Worm (Caenorhabditis elegans): Measurements from ENCODE around the gene ckr-2.
A peak's percentile ranks its signal among the peaks of the same experiment; 100 is the strongest.

The ckr-2 gene

ce11 chrIII:1976642-1977041 is 44.8 kb downstream of the ckr-2 start, which contains the start of gene R155.3:
TSS of gene R155.3 (minus strand) at chrIII:1976742.
- no peak for TF ChIP-seq flt-1 (GFP tag; IDR thresholded peaks at IDR 0.05)
- no peak for TF ChIP-seq tab-1 (GFP tag; IDR thresholded peaks at IDR 0.05)
- no peak for TF ChIP-seq ztf-29 (GFP tag; IDR thresholded peaks at IDR 0.05)
- TF ChIP-seq ztf-23 (GFP tag; IDR thresholded peaks at IDR 0.05): no peak
- TF ChIP-seq ref-1 (GFP tag; conservative IDR thresholded peaks at IDR 0.05): no peak
- no peak for TF ChIP-seq T22C8.4 (GFP tag; IDR thresholded peaks at IDR 0.05)
- no peak for TF ChIP-seq med-1 (GFP tag; optimal IDR thresholded peaks at IDR 0.05; ENCODE audit: insufficient read depth)
- no peak for TF ChIP-seq cog-1 (tag; optimal IDR thresholded peaks at IDR 0.05)
- TF ChIP-seq klf-2 (GFP tag; conservative IDR thresholded peaks at IDR 0.05): no peak

- no peak for TF ChIP-seq cog-1 (tag; optimal IDR thresholded peaks at IDR 0.05)
- no peak for TF ChIP-seq T22C8.4 (GFP tag; IDR thresholded peaks at IDR 0.05)
- no peak for TF ChIP-seq ref-1 (GFP tag; conservative IDR thresholded peaks at IDR 0.05)
- TF ChIP-seq tab-1 (GFP tag; IDR thresholded peaks at IDR 0.05): no peak
- no peak for TF ChIP-seq med-1 (GFP tag; optimal IDR thresholded peaks at IDR 0.05; ENCODE audit: insufficient read depth)
Measured at ce11 chrIII:1975992-1976391, 45.4 kb downstream of the ckr-2 start.

ce11 chrIII:1970433-1970832 is 51.0 kb downstream of the ckr-2 start, which contains the start of gene R155.5:
TSS of gene R155.5 (minus strand) at chrIII:1970533.
- TF ChIP-seq T22C8.4 (GFP tag; IDR thresholded peaks at IDR 0.05): no peak
- TF ChIP-seq ztf-23 (GFP tag; IDR thresholded peaks at IDR 0.05): no peak
- no peak for TF ChIP-seq med-1 (GFP tag; optimal IDR thresholded peaks at IDR 0.05; ENCODE audit: insufficient read depth)
- no peak for TF ChIP-seq klf-2 (GFP tag; conservative IDR thresholded peaks at IDR 0.05)
- no peak for TF ChIP-seq cog-1 (tag; optimal IDR thresholded peaks at IDR 0.05)
- no peak for TF ChIP-seq ztf-29 (GFP tag; IDR thresholded peaks at IDR 0.05)
- no peak for TF ChIP-seq flt-1 (GFP tag; IDR thresholded peaks at IDR 0.05)
- TF ChIP-seq ref-1 (GFP tag; conservative IDR thresholded peaks at IDR 0.05): no peak
- no peak for TF ChIP-seq tab-1 (GFP tag; IDR thresholded peaks at IDR 0.05)

- TF ChIP-seq ref-1 (GFP tag; conservative IDR thresholded peaks at IDR 0.05) (no peak), klf-2 (GFP tag; conservative IDR thresholded peaks at IDR 0.05) (no peak), cog-1 (tag; optimal IDR thresholded peaks at IDR 0.05) (no peak), ztf-29 (GFP tag; IDR thresholded peaks at IDR 0.05) (no peak), tab-1 (GFP tag; IDR thresholded peaks at IDR 0.05) (no peak), T22C8.4 (GFP tag; IDR thresholded peaks at IDR 0.05) (no peak), flt-1 (GFP tag; IDR thresholded peaks at IDR 0.05) (no peak), med-1 (GFP tag; optimal IDR thresholded peaks at IDR 0.05; ENCODE audit: insufficient read depth) (no peak), ztf-23 (GFP tag; IDR thresholded peaks at IDR 0.05) (no peak)
Measured at ce11 chrIII:1969802-1970201, 51.6 kb downstream of the ckr-2 start, which contains the start of gene moa-1. TSS of gene moa-1 (minus strand) at chrIII:1969902.

- peak; percentile 81 for TF ChIP-seq T22C8.4 (GFP tag; IDR thresholded peaks at IDR 0.05)
Measured at ce11 chrIII:1965580-1965979, 55.8 kb downstream of the ckr-2 start.

- peak; percentile 75 for TF ChIP-seq T22C8.4 (GFP tag; IDR thresholded peaks at IDR 0.05)
Measured at ce11 chrIII:1965161-1965560, 56.2 kb downstream of the ckr-2 start.

ce11 chrIII:1963128-1963527 is 58.3 kb downstream of the ckr-2 start:
- TF ChIP-seq ref-1 (GFP tag; conservative IDR thresholded peaks at IDR 0.05) (no peak), tab-1 (GFP tag; IDR thresholded peaks at IDR 0.05) (no peak), klf-2 (GFP tag; conservative IDR thresholded peaks at IDR 0.05) (no peak), ztf-29 (GFP tag; IDR thresholded peaks at IDR 0.05) (no peak), cog-1 (tag; optimal IDR thresholded peaks at IDR 0.05) (no peak), flt-1 (GFP tag; IDR thresholded peaks at IDR 0.05) (no peak), ztf-23 (GFP tag; IDR thresholded peaks at IDR 0.05) (no peak), T22C8.4 (GFP tag; IDR thresholded peaks at IDR 0.05) (no peak), med-1 (GFP tag; optimal IDR thresholded peaks at IDR 0.05; ENCODE audit: insufficient read depth) (no peak)

ce11 chrIII:1962552-1962951 is 58.8 kb downstream of the ckr-2 start:
- TF ChIP-seq flt-1 (GFP tag; IDR thresholded peaks at IDR 0.05) (no peak), T22C8.4 (GFP tag; IDR thresholded peaks at IDR 0.05) (no peak), ztf-23 (GFP tag; IDR thresholded peaks at IDR 0.05) (no peak), tab-1 (GFP tag; IDR thresholded peaks at IDR 0.05) (no peak), ztf-29 (GFP tag; IDR thresholded peaks at IDR 0.05) (no peak), klf-2 (GFP tag; conservative IDR thresholded peaks at IDR 0.05) (no peak), cog-1 (tag; optimal IDR thresholded peaks at IDR 0.05) (no peak), ref-1 (GFP tag; conservative IDR thresholded peaks at IDR 0.05) (no peak), med-1 (GFP tag; optimal IDR thresholded peaks at IDR 0.05; ENCODE audit: insufficient read depth) (no peak)

- TF ChIP-seq ztf-29 (GFP tag; IDR thresholded peaks at IDR 0.05) (no peak), ref-1 (GFP tag; conservative IDR thresholded peaks at IDR 0.05) (no peak)
Measured at ce11 chrIII:1961895-1962506, 59.4 kb downstream of the ckr-2 start, which contains the start of gene mboa-6. TSS of gene mboa-6 (minus strand) at chrIII:1961945.
